Worm (Caenorhabditis elegans) whole organism, early embryonic: Measurements from ENCODE around the gene C06A12.3.

ENCODE experiments used
- aly-1 ChIP-seq: sonication (generic microtip); optimal IDR thresholded peaks from 2 replicates; lab custom pipeline; 2016; ENCODE audit warnings: missing genetic modification characterization, missing compliant biosample characterization
- ama-1 ChIP-seq: fragments of 150-350 bp; optimal IDR thresholded peaks from 2 replicates; lab custom pipeline; 2014
- ceh-36 ChIP-seq: sonication (generic microtip); optimal IDR thresholded peaks from 2 replicates; lab custom pipeline; 2016; ENCODE audit warnings: missing genetic modification characterization, inconsistent platforms, missing compliant biosample characterization
- ets-7 ChIP-seq: sonication (generic microtip); optimal IDR thresholded peaks from 2 replicates; lab custom pipeline; 2016; ENCODE audit warnings: missing genotype, missing genetic modification characterization, missing compliant biosample characterization
- flt-1 ChIP-seq: fragments of 200-800 bp; sonication (Bioruptor generic); IDR thresholded peaks from 2 replicates; pipeline ENCODE4 v1.3.6; 2022; ENCODE audit warnings: missing genetic modification characterization, missing compliant biosample characterization
- hmg-4 ChIP-seq: fragments of 200-800 bp; sonication (Bioruptor generic); optimal IDR thresholded peaks from 2 replicates; lab custom pipeline; 2018; ENCODE audit warnings: mild to moderate bottlenecking, missing genetic modification characterization, missing compliant biosample characterization
- sea-1 ChIP-seq: fragments of 200-800 bp; sonication (Bioruptor generic); conservative IDR thresholded peaks from 2 replicates; pipeline ENCODE4 v1.3.6; 2022; ENCODE audit warnings: missing genetic modification characterization, missing compliant biosample characterization

DNA sequence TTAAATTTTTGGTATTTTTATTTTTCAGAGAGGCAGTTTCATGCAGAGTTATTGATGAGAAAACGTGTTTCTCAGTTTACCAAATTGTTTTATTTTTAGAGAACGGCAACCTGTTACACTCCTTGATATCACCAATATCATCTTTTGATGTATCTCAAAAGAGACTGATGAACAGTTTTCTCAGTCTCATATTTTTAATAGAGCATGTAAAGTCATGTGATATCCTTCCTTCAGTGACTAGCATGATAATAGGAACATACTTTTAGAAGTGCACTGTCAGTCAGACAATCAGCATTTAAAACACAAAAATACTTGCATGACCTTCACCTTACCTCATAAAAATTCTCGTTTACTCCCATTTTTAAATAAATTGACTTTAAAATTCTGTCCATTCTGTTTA lies 15.0 kb downstream of the C06A12.3 start, which contains the start of gene F11E6.11:
- TF ChIP-seq ama-1 (lab: Kevin White, UChicago) = no peak
- no peak for TF ChIP-seq ets-7 (tag; lab: Kevin White, UChicago)
- no peak for TF ChIP-seq flt-1 (GFP tag; lab: Robert Waterston, UW)
- no peak for TF ChIP-seq aly-1 (tag; lab: Kevin White, UChicago)
- no peak for TF ChIP-seq hmg-4
- TF ChIP-seq sea-1 (GFP tag; lab: Robert Waterston, UW) = no peak
- no peak for TF ChIP-seq ceh-36 (tag; lab: Kevin White, UChicago)
